Worm (Caenorhabditis elegans) whole organism, mixed stage, embryonic: Measurements from ENCODE around the gene ceh-28.

Experiments
- M03D4.4 ChIP-seq: sonication (generic microtip); optimal IDR thresholded peaks from 2 replicates; lab custom pipeline; 2017; ENCODE audit warnings: mild to moderate bottlenecking, missing genetic modification characterization, missing compliant biosample characterization
- bed-3 ChIP-seq: fragments of 200-800 bp; sonication (Bioruptor generic); optimal IDR thresholded peaks from 3 replicates; lab custom pipeline; 2018; ENCODE audit warnings: mild to moderate bottlenecking, missing genetic modification characterization, moderate library complexity, missing compliant biosample characterization
- ceh-39 ChIP-seq: fragments of 150-350 bp; optimal IDR thresholded peaks from 2 replicates; lab custom pipeline; 2014; ENCODE audit warnings: missing biosample characterization, missing genetic modification characterization
- ceh-43 ChIP-seq: fragments of 200-800 bp; sonication (Bioruptor generic); optimal IDR thresholded peaks from 2 replicates; lab custom pipeline; 2018; ENCODE audit warnings: mild to moderate bottlenecking, missing genetic modification characterization, moderate library complexity, missing compliant biosample characterization
- ceh-83 ChIP-seq: fragments of 200-800 bp; sonication (Bioruptor generic); optimal IDR thresholded peaks from 2 replicates; lab custom pipeline; 2018; ENCODE audit warnings: mild to moderate bottlenecking, missing genetic modification characterization, missing compliant biosample characterization
- ces-1 ChIP-seq: fragments of 150-350 bp; optimal IDR thresholded peaks from 2 replicates; lab custom pipeline; 2014; ENCODE audit warnings: missing biosample characterization, missing genetic modification reagents, missing genetic modification characterization
- cnd-1 ChIP-seq: fragments of 200-800 bp; sonication (Bioruptor generic); optimal IDR thresholded peaks from 2 replicates; lab custom pipeline; 2018; ENCODE audit warnings: mild to moderate bottlenecking, missing genetic modification characterization, missing compliant biosample characterization
- drap-1 ChIP-seq: fragments of 200-800 bp; sonication (Bioruptor generic); optimal IDR thresholded peaks from 3 replicates; lab custom pipeline; 2018; ENCODE audit warnings: mild to moderate bottlenecking, missing genetic modification characterization, missing compliant biosample characterization
- elt-1 ChIP-seq: sonication (generic microtip); optimal IDR thresholded peaks from 2 replicates; lab custom pipeline; 2017; ENCODE audit warnings: missing genetic modification characterization, mild to moderate bottlenecking, missing compliant biosample characterization, antibody characterized with exemption, moderate library complexity, borderline replicate concordance; ENCODE audit not compliant: insufficient read depth
- elt-3 ChIP-seq: fragments of 150-350 bp; optimal IDR thresholded peaks from 2 replicates; lab custom pipeline; 2014; ENCODE audit warnings: missing biosample characterization, missing genetic modification characterization
- flh-1 ChIP-seq: fragments of 200-800 bp; sonication (Bioruptor generic); optimal IDR thresholded peaks from 2 replicates; lab custom pipeline; 2018; ENCODE audit warnings: mild to moderate bottlenecking, missing genetic modification characterization, moderate library complexity, missing compliant biosample characterization
- ham-2 ChIP-seq: fragments of 200-800 bp; sonication (Bioruptor generic); optimal IDR thresholded peaks from 2 replicates; lab custom pipeline; 2018; ENCODE audit warnings: mild to moderate bottlenecking, missing genetic modification characterization, missing compliant biosample characterization
- hlh-1 ChIP-seq: fragments of 150-350 bp; optimal IDR thresholded peaks from 2 replicates; lab custom pipeline; 2014; ENCODE audit warnings: missing biosample characterization, missing genetic modification reagents, missing genetic modification characterization
- lin-13 ChIP-seq: fragments of 150-350 bp; optimal IDR thresholded peaks from 2 replicates; lab custom pipeline; 2014; ENCODE audit warnings: missing biosample characterization, missing genetic modification characterization
- lin-32 ChIP-seq: fragments of 200-800 bp; sonication (Bioruptor generic); optimal IDR thresholded peaks from 2 replicates; lab custom pipeline; 2018; ENCODE audit warnings: mild to moderate bottlenecking, missing genetic modification characterization, missing compliant biosample characterization
- lsy-2 ChIP-seq: fragments of 150-350 bp; optimal IDR thresholded peaks from 2 replicates; lab custom pipeline; 2014; ENCODE audit warnings: missing biosample characterization, missing genetic modification characterization
- mab-5 ChIP-seq: fragments of 150-350 bp; optimal IDR thresholded peaks from 2 replicates; lab custom pipeline; 2014; ENCODE audit warnings: missing biosample characterization, missing genetic modification characterization
- mep-1 ChIP-seq: fragments of 150-350 bp; optimal IDR thresholded peaks from 2 replicates; lab custom pipeline; 2017; ENCODE audit warnings: missing biosample characterization, missing genetic modification reagents, missing genetic modification characterization, inconsistent platforms
- mls-2 ChIP-seq: sonication (generic microtip); optimal IDR thresholded peaks from 2 replicates; lab custom pipeline; 2016; ENCODE audit warnings: mild to moderate bottlenecking, missing genetic modification characterization, moderate library complexity, missing compliant biosample characterization
- nhr-12 ChIP-seq: fragments of 150-350 bp; optimal IDR thresholded peaks from 2 replicates; lab custom pipeline; 2014; ENCODE audit warnings: missing biosample characterization, missing genetic modification characterization
- nhr-2 ChIP-seq: fragments of 150-350 bp; optimal IDR thresholded peaks from 2 replicates; lab custom pipeline; 2014; ENCODE audit warnings: missing biosample characterization, missing genetic modification characterization
- nhr-237 ChIP-seq: fragments of 150-350 bp; optimal IDR thresholded peaks from 2 replicates; lab custom pipeline; 2014; ENCODE audit warnings: missing biosample characterization, missing genetic modification characterization
- nhr-28 ChIP-seq: fragments of 150-350 bp; optimal IDR thresholded peaks from 2 replicates; lab custom pipeline; 2014; ENCODE audit warnings: missing biosample characterization, missing genetic modification characterization
- pha-4 ChIP-seq: fragments of 150-350 bp; optimal IDR thresholded peaks from 2 replicates; lab custom pipeline; 2018; ENCODE audit warnings: missing biosample characterization, missing genetic modification reagents, missing genetic modification characterization
- sem-2 ChIP-seq: fragments of 200-800 bp; sonication (Bioruptor generic); optimal IDR thresholded peaks from 2 replicates; lab custom pipeline; 2018; ENCODE audit warnings: mild to moderate bottlenecking, missing genetic modification characterization, missing compliant biosample characterization
- sptf-1 ChIP-seq: sonication (generic microtip); optimal IDR thresholded peaks from 2 replicates; lab custom pipeline; 2017; ENCODE audit warnings: mild to moderate bottlenecking, missing genetic modification characterization, moderate library complexity, missing compliant biosample characterization
- tbx-8 ChIP-seq: fragments of 200-800 bp; sonication (Bioruptor generic); optimal IDR thresholded peaks from 2 replicates; lab custom pipeline; 2018; ENCODE audit warnings: mild to moderate bottlenecking, missing genetic modification characterization, moderate library complexity, missing compliant biosample characterization
- unc-120 ChIP-seq: sonication (generic microtip); optimal IDR thresholded peaks from 2 replicates; lab custom pipeline; 2017; ENCODE audit warnings: missing genetic modification characterization, missing compliant biosample characterization; ENCODE audit not compliant: poor library complexity, severe bottlenecking
- unc-39 ChIP-seq: fragments of 150-350 bp; optimal IDR thresholded peaks from 2 replicates; lab custom pipeline; 2014; ENCODE audit warnings: missing biosample characterization, missing genetic modification characterization
- unc-62 ChIP-seq: fragments of 150-350 bp; optimal IDR thresholded peaks from 2 replicates; lab custom pipeline; 2014; ENCODE audit warnings: missing biosample characterization, missing genetic modification reagents, missing genetic modification characterization
- zip-8 ChIP-seq: fragments of 150-350 bp; optimal IDR thresholded peaks from 2 replicates; lab custom pipeline; 2014; ENCODE audit warnings: missing biosample characterization, missing genetic modification characterization
- ztf-11 ChIP-seq: fragments of 150-350 bp; optimal IDR thresholded peaks from 2 replicates; lab custom pipeline; 2014; ENCODE audit warnings: missing biosample characterization, missing genetic modification characterization

ceh-28 gene

ce11 chrX:13038791-13039190 lies 35.7 kb upstream of the ceh-28 start:
- TF ChIP-seq lin-32 (GFP tag; lab: Kevin White, UChicago) (no peak), elt-3 (tag; lab: Kevin White, UChicago) (no peak), ceh-43 (GFP tag; lab: Kevin White, UChicago) (no peak), nhr-28 (no peak), ztf-11 (tag; lab: Kevin White, UChicago) (no peak), tbx-8 (GFP tag; lab: Kevin White, UChicago) (no peak)
- TF ChIP-seq, all 35 proteins: peak for 0

ce11 chrX:13041830-13042229 lies 32.6 kb upstream of the ceh-28 start:
- TF ChIP-seq ceh-83 (GFP tag; lab: Kevin White, UChicago) (no peak), nhr-2 (no peak), lin-32 (GFP tag; lab: Kevin White, UChicago) (no peak), drap-1 (GFP tag; lab: Kevin White, UChicago) (no peak), pha-4 (tag; lab: Kevin White, UChicago) (no peak), lsy-2 (no peak), unc-120 (tag; lab: Kevin White, UChicago) (no peak), elt-1 (tag; lab: Kevin White, UChicago) (no peak), zip-8 (tag; lab: Kevin White, UChicago) (no peak), unc-39 (tag; lab: Kevin White, UChicago) (no peak), nhr-237 (tag; lab: Kevin White, UChicago) (no peak), mls-2 (tag; lab: Kevin White, UChicago) (no peak), bed-3 (no peak), tbx-8 (GFP tag; lab: Kevin White, UChicago) (no peak), sptf-1 (tag; lab: Kevin White, UChicago) (no peak), ztf-11 (tag; lab: Kevin White, UChicago) (no peak), nhr-12 (tag; lab: Kevin White, UChicago) (no peak), nhr-28 (no peak), ceh-39 (tag; lab: Kevin White, UChicago) (no peak)
- TF ChIP-seq, all 35 proteins: peak for 0

ce11 chrX:13046324-13046723 lies 28.1 kb upstream of the ceh-28 start:
- TF ChIP-seq unc-120 (tag; lab: Kevin White, UChicago): peak; percentile 94
- peak; percentile 35 for TF ChIP-seq ceh-39 (tag; lab: Kevin White, UChicago)
- peak; percentile 85 for TF ChIP-seq ces-1 (GFP tag; lab: Kevin White, UChicago)
- TF ChIP-seq tbx-8 (GFP tag; lab: Kevin White, UChicago): peak; percentile 56
- peak; percentile 94 for TF ChIP-seq ceh-83 (GFP tag; lab: Kevin White, UChicago)
- peak; percentile 81 for TF ChIP-seq cnd-1 (tag; lab: Kevin White, UChicago)
- peak; percentile 29 for TF ChIP-seq mab-5 (tag; lab: Kevin White, UChicago)
- peak; percentile 96 for TF ChIP-seq drap-1 (GFP tag; lab: Kevin White, UChicago)
- TF ChIP-seq M03D4.4 (tag; lab: Kevin White, UChicago): peak; percentile 90
- TF ChIP-seq flh-1 (GFP tag; lab: Kevin White, UChicago): peak; percentile 85
- TF ChIP-seq ham-2: peak; percentile 80
- peak; percentile 72 for TF ChIP-seq sem-2 (GFP tag; lab: Kevin White, UChicago)
- TF ChIP-seq bed-3: peak; percentile 88
- TF ChIP-seq hlh-1 (tag; lab: Kevin White, UChicago): peak; percentile 63
- peak; percentile 4 for TF ChIP-seq ztf-11 (tag; lab: Kevin White, UChicago)
- TF ChIP-seq lin-32 (GFP tag; lab: Kevin White, UChicago): peak; percentile 88
- peak; percentile 41 for TF ChIP-seq lin-13 (tag; lab: Kevin White, UChicago)
- TF ChIP-seq nhr-28: peak; percentile 59
- TF ChIP-seq lsy-2: peak; percentile 50
- peak; percentile 73 for TF ChIP-seq nhr-237 (tag; lab: Kevin White, UChicago)
- TF ChIP-seq mep-1: peak; percentile 63
- peak; percentile 86 for TF ChIP-seq ceh-43 (GFP tag; lab: Kevin White, UChicago)
- peak; percentile 54 for TF ChIP-seq elt-3 (tag; lab: Kevin White, UChicago)
- peak; percentile 95 for TF ChIP-seq sptf-1 (tag; lab: Kevin White, UChicago)
- peak; percentile 42 for TF ChIP-seq unc-62
- peak; percentile 3 for TF ChIP-seq pha-4 (tag; lab: Kevin White, UChicago)
- TF ChIP-seq mls-2 (tag; lab: Kevin White, UChicago): peak; percentile 96

- TF ChIP-seq elt-1 (tag; lab: Kevin White, UChicago): no peak
- no peak for TF ChIP-seq zip-8 (tag; lab: Kevin White, UChicago)
- no peak for TF ChIP-seq unc-120 (tag; lab: Kevin White, UChicago)
- TF ChIP-seq lin-13 (tag; lab: Kevin White, UChicago): no peak
- no peak for TF ChIP-seq sem-2 (GFP tag; lab: Kevin White, UChicago)
- TF ChIP-seq drap-1 (GFP tag; lab: Kevin White, UChicago): no peak
- no peak for TF ChIP-seq cnd-1 (tag; lab: Kevin White, UChicago)
- no peak for TF ChIP-seq elt-3 (tag; lab: Kevin White, UChicago)
- no peak for TF ChIP-seq mab-5 (tag; lab: Kevin White, UChicago)
- no peak for TF ChIP-seq ceh-43 (GFP tag; lab: Kevin White, UChicago)
- TF ChIP-seq pha-4 (tag; lab: Kevin White, UChicago): no peak
- no peak for TF ChIP-seq nhr-28
Measured at ce11 chrX:13048258-13048657, 26.2 kb upstream of the ceh-28 start, which contains the start of gene C53C7.3. C53C7.3 (plus strand) TSS chrX:13048558.
